Worm (Caenorhabditis elegans) whole organism, L1 larva: ENCODE measurements around the gene frpr-13.

ENCODE experiments used
- C04F5.9 ChIP-seq: sonication (generic microtip); optimal IDR thresholded peaks from 2 replicates; lab custom pipeline; 2016; ENCODE audit warnings: missing genetic modification characterization, missing compliant biosample characterization
- C34B4.2 ChIP-seq: sonication (generic microtip); optimal IDR thresholded peaks from 2 replicates; lab custom pipeline; 2017; ENCODE audit warnings: mild to moderate bottlenecking, missing genetic modification characterization, missing compliant biosample characterization
- F16B12.6 ChIP-seq: fragments of 150-350 bp; optimal IDR thresholded peaks from 2 replicates; lab custom pipeline; 2014; ENCODE audit warnings: missing biosample characterization, missing genetic modification characterization
- Y116A8C.19 ChIP-seq: sonication (generic microtip); optimal IDR thresholded peaks from 2 replicates; lab custom pipeline; 2016; ENCODE audit warnings: missing compliant biosample characterization, missing genetic modification characterization, borderline replicate concordance
- alr-1 ChIP-seq: fragments of 200-800 bp; sonication (Bioruptor generic); optimal IDR thresholded peaks from 2 replicates; lab custom pipeline; 2018; ENCODE audit warnings: borderline replicate concordance, mild to moderate bottlenecking, missing genetic modification characterization, missing compliant biosample characterization
- blmp-1 ChIP-seq: fragments of 150-350 bp; optimal IDR thresholded peaks from 2 replicates; lab custom pipeline; 2014; ENCODE audit warnings: missing biosample characterization, missing genetic modification characterization
- ceh-63 ChIP-seq: fragments of 200-800 bp; sonication (Bioruptor generic); optimal IDR thresholded peaks from 2 replicates; lab custom pipeline; 2018; ENCODE audit warnings: mild to moderate bottlenecking, missing genetic modification characterization, missing compliant biosample characterization
- ceh-8 ChIP-seq: fragments of 200-800 bp; sonication (Bioruptor generic); optimal IDR thresholded peaks from 2 replicates; lab custom pipeline; 2018; ENCODE audit warnings: mild to moderate bottlenecking, missing genetic modification characterization, moderate library complexity, missing compliant biosample characterization
- ceh-82 ChIP-seq, 3 experiments: fragments of 150-350 bp in 1 of 3; sonication (generic microtip) in 2 of 3; optimal IDR thresholded peaks; 2 replicates each; lab custom pipeline; 2014 to 2017; ENCODE audit warnings: missing biosample characterization in 3 of 3, missing genetic modification characterization in 3 of 3
- ceh-88 ChIP-seq: fragments of 200-800 bp; sonication (Bioruptor generic); IDR thresholded peaks from 2 replicates; pipeline ENCODE4 v1.3.6; 2022; ENCODE audit warnings: missing genetic modification characterization, missing compliant biosample characterization
- ceh-90 ChIP-seq: sonication (generic microtip); optimal IDR thresholded peaks from 2 replicates; lab custom pipeline; 2016; ENCODE audit warnings: missing genetic modification characterization, missing compliant biosample characterization
- dpl-1 ChIP-seq, 3 experiments: fragments of 150-350 bp in 2 of 3; sonication (generic microtip) in 1 of 3; optimal IDR thresholded peaks; 2 replicates each; lab custom pipeline; 2014 to 2017; ENCODE audit warnings: missing biosample characterization in 3 of 3, missing genetic modification characterization in 3 of 3, missing genetic modification reagents in 3 of 3
- dsc-1 ChIP-seq: sonication (generic microtip); optimal IDR thresholded peaks from 2 replicates; lab custom pipeline; 2016; ENCODE audit warnings: mild to moderate bottlenecking, missing genetic modification characterization, missing compliant biosample characterization
- efl-1 ChIP-seq, 4 experiments: fragments of 150-350 bp; optimal IDR thresholded peaks in 3 of 4; peaks in 1 of 4; 1 replicate in 1 of 4; 2 replicates in 3 of 4; lab custom pipeline; 2014; ENCODE audit warnings: missing biosample characterization in 2 of 4, missing genetic modification characterization in 2 of 4, missing genetic modification reagents in 2 of 4
- elt-3 ChIP-seq, 6 experiments: fragments of 150-350 bp in 1 of 6; sonication (generic microtip); optimal IDR thresholded peaks; 2 replicates each; lab custom pipeline; 2017 to 2018; ENCODE audit warnings: missing biosample characterization in 6 of 6, missing genetic modification characterization in 6 of 6, inconsistent platforms in 1 of 6
- fkh-4 ChIP-seq: sonication (generic microtip); optimal IDR thresholded peaks from 2 replicates; lab custom pipeline; 2016; ENCODE audit warnings: missing compliant biosample characterization, missing genetic modification characterization, borderline replicate concordance
- fos-1 ChIP-seq: fragments of 150-350 bp; optimal IDR thresholded peaks from 2 replicates; lab custom pipeline; 2014; ENCODE audit warnings: missing biosample characterization, missing genetic modification characterization
- grh-1 ChIP-seq: fragments of 200-800 bp; sonication (Bioruptor generic); IDR thresholded peaks from 2 replicates; pipeline ENCODE4 v1.3.6; 2022; ENCODE audit warnings: missing genetic modification reagents, missing genetic modification characterization, missing compliant biosample characterization
- hpl-2 ChIP-seq: fragments of 150-350 bp; optimal IDR thresholded peaks from 2 replicates; lab custom pipeline; 2014; ENCODE audit warnings: missing biosample characterization, missing genetic modification reagents, missing genetic modification characterization
- lin-13 ChIP-seq: fragments of 150-350 bp; optimal IDR thresholded peaks from 2 replicates; lab custom pipeline; 2014; ENCODE audit warnings: missing biosample characterization, missing genetic modification reagents, missing genetic modification characterization
- lin-15B ChIP-seq: fragments of 150-350 bp; sonication (generic microtip); optimal IDR thresholded peaks from 3 replicates; lab custom pipeline; 2014; ENCODE audit warnings: missing biosample characterization, missing genetic modification characterization
- lin-39 ChIP-seq: fragments of 150-350 bp; optimal IDR thresholded peaks from 2 replicates; lab custom pipeline; 2014; ENCODE audit warnings: missing biosample characterization, missing genetic modification reagents, missing genetic modification characterization
- lir-3 ChIP-seq: sonication (generic microtip); optimal IDR thresholded peaks from 2 replicates; lab custom pipeline; 2016; ENCODE audit warnings: mild to moderate bottlenecking, missing genetic modification characterization, moderate library complexity, missing compliant biosample characterization; ENCODE audit not compliant: poor library complexity
- mab-9 ChIP-seq: fragments of 200-800 bp; sonication (Bioruptor generic); IDR thresholded peaks from 2 replicates; pipeline ENCODE4 v1.3.6; 2022; ENCODE audit warnings: missing genetic modification reagents, missing genetic modification characterization, missing compliant biosample characterization
- mdl-1 ChIP-seq, 2 experiments: fragments of 150-350 bp; optimal IDR thresholded peaks; 2 replicates each; lab custom pipeline; 2014 to 2017; ENCODE audit warnings: missing biosample characterization in 2 of 2, missing genetic modification characterization in 2 of 2, inconsistent platforms in 1 of 2
- nhr-20 ChIP-seq: sonication (generic microtip); optimal IDR thresholded peaks from 2 replicates; lab custom pipeline; 2016; ENCODE audit warnings: mild to moderate bottlenecking, missing genetic modification characterization, missing compliant biosample characterization
- nhr-237 ChIP-seq: fragments of 150-350 bp; optimal IDR thresholded peaks from 2 replicates; lab custom pipeline; 2014; ENCODE audit warnings: missing biosample characterization, missing genetic modification characterization
- nhr-47 ChIP-seq: sonication (generic microtip); optimal IDR thresholded peaks from 2 replicates; lab custom pipeline; 2016; ENCODE audit warnings: mild to moderate bottlenecking, missing genetic modification characterization, moderate library complexity, missing compliant biosample characterization
- nhr-76 ChIP-seq: sonication (generic microtip); optimal IDR thresholded peaks from 2 replicates; lab custom pipeline; 2017; ENCODE audit warnings: missing biosample characterization, missing genetic modification characterization
- nhr-77 ChIP-seq: fragments of 150-350 bp; optimal IDR thresholded peaks from 2 replicates; lab custom pipeline; 2014; ENCODE audit warnings: missing biosample characterization, missing genetic modification characterization
- nhr-85 ChIP-seq: sonication (generic microtip); peaks from one replicate; lab custom pipeline; 2016; ENCODE audit warnings: missing genetic modification characterization, inconsistent platforms, missing compliant biosample characterization
- pag-3 ChIP-seq: sonication (generic microtip); optimal IDR thresholded peaks from 2 replicates; lab custom pipeline; 2017; ENCODE audit warnings: missing genetic modification characterization, mild to moderate bottlenecking, missing compliant biosample characterization, antibody characterized with exemption, borderline replicate concordance; ENCODE audit not compliant: insufficient read depth
- pax-3 ChIP-seq: fragments of 200-800 bp; sonication (Bioruptor generic); optimal IDR thresholded peaks from 2 replicates; lab custom pipeline; 2018; ENCODE audit warnings: mild to moderate bottlenecking, missing genetic modification characterization, moderate library complexity, missing compliant biosample characterization
- pqm-1 ChIP-seq: sonication (generic microtip); optimal IDR thresholded peaks from 3 replicates; lab custom pipeline; 2017; ENCODE audit warnings: missing biosample characterization, missing genetic modification characterization
- skn-1 ChIP-seq: fragments of 150-350 bp; optimal IDR thresholded peaks from 2 replicates; lab custom pipeline; 2014; ENCODE audit warnings: missing biosample characterization, missing genetic modification characterization
- snpc-4 ChIP-seq: fragments of 150-350 bp; optimal IDR thresholded peaks from 2 replicates; lab custom pipeline; 2014; ENCODE audit warnings: missing biosample characterization, missing genetic modification characterization
- snu-23 ChIP-seq: sonication (generic microtip); optimal IDR thresholded peaks from 2 replicates; lab custom pipeline; 2016; ENCODE audit warnings: missing genetic modification characterization, missing compliant biosample characterization
- sptf-1 ChIP-seq: fragments of 150-350 bp; optimal IDR thresholded peaks from 2 replicates; lab custom pipeline; 2014; ENCODE audit warnings: missing biosample characterization, missing genetic modification characterization
- sup-37 ChIP-seq: fragments of 200-800 bp; sonication (Bioruptor generic); optimal IDR thresholded peaks from 2 replicates; lab custom pipeline; 2018; ENCODE audit warnings: mild to moderate bottlenecking, missing genetic modification characterization, missing compliant biosample characterization
- tlp-1 ChIP-seq: fragments of 150-350 bp; optimal IDR thresholded peaks from 2 replicates; lab custom pipeline; 2014; ENCODE audit warnings: missing biosample characterization, missing genetic modification characterization
- unc-130 ChIP-seq: fragments of 150-350 bp; optimal IDR thresholded peaks from 2 replicates; lab custom pipeline; 2017; ENCODE audit warnings: missing biosample characterization, missing genetic modification characterization, inconsistent platforms
- unc-30 ChIP-seq: sonication (generic microtip); optimal IDR thresholded peaks from 2 replicates; lab custom pipeline; 2017; ENCODE audit warnings: missing biosample characterization, missing genetic modification characterization
- unc-62 ChIP-seq: fragments of 150-350 bp; optimal IDR thresholded peaks from 2 replicates; lab custom pipeline; 2014; ENCODE audit warnings: missing biosample characterization, missing genetic modification reagents, missing genetic modification characterization
- unc-98 ChIP-seq: fragments of 200-800 bp; sonication (Bioruptor generic); IDR thresholded peaks from 2 replicates; pipeline ENCODE4 v1.3.6; 2022; ENCODE audit warnings: missing genetic modification characterization, missing compliant biosample characterization
- vab-15 ChIP-seq: sonication (generic microtip); optimal IDR thresholded peaks from 2 replicates; lab custom pipeline; 2017; ENCODE audit warnings: missing genotype, mild to moderate bottlenecking, missing genetic modification characterization, missing compliant biosample characterization
- xbp-1 ChIP-seq: sonication (generic microtip); optimal IDR thresholded peaks from 2 replicates; lab custom pipeline; 2016; ENCODE audit warnings: missing genetic modification characterization, missing compliant biosample characterization
- zip-4 ChIP-seq: fragments of 200-800 bp; sonication (Bioruptor generic); optimal IDR thresholded peaks from 2 replicates; lab custom pipeline; 2018; ENCODE audit warnings: mild to moderate bottlenecking, missing genetic modification characterization, moderate library complexity, missing compliant biosample characterization
- ztf-11 ChIP-seq, 2 experiments: sonication (generic microtip); optimal IDR thresholded peaks; 2 replicates each; lab custom pipeline; 2016 to 2017; ENCODE audit warnings: missing genetic modification characterization in 2 of 2, missing biosample characterization in 1 of 2, missing compliant biosample characterization in 1 of 2
- ztf-4 ChIP-seq: fragments of 150-350 bp; optimal IDR thresholded peaks from 2 replicates; lab custom pipeline; 2014; ENCODE audit warnings: missing biosample characterization, missing genetic modification characterization

The frpr-13 gene

ce11 chrV:8936184-8936589, 37.3 kb downstream of the frpr-13 start, which contains the start of gene unc-23 (continued):
- TF ChIP-seq unc-130 (tag; lab: Kevin White, UChicago) (peak; percentile 86), tlp-1 (tag; lab: Kevin White, UChicago) (no peak), dpl-1 (GFP tag; optimal IDR thresholded peaks at IDR 0.05; lab: Kevin White, UChicago) (peak; percentile 44 to 52 (median 49)), unc-98 (no peak), fos-1 (peak; percentile 75), mdl-1 (tag; optimal IDR thresholded peaks at IDR 0.05; lab: Kevin White, UChicago) (peak in 1 of 2 experiments; percentile 83), lin-13 (GFP tag; lab: Kevin White, UChicago) (peak; percentile 76), sptf-1 (no peak), ceh-88 (GFP tag; lab: Robert Waterston, UW) (peak; percentile 27; the same call in 1 of the 2 replicates), nhr-47 (tag; lab: Kevin White, UChicago) (peak; percentile 76), lin-15B (no peak), efl-1 (optimal IDR thresholded peaks at IDR 0.05; lab: Kevin White, UChicago) (peak; percentile 48 to 60), efl-1 (GFP tag; optimal IDR thresholded peaks at IDR 0.05 in 1 of 2; lab: Kevin White, UChicago) (peak; percentile 45 to 94), skn-1 (peak; percentile 80), snpc-4 (peak; percentile 60), lir-3 (tag; lab: Kevin White, UChicago) (peak; percentile 7), unc-62 (no peak), Y116A8C.19 (no peak), alr-1 (no peak), ceh-82 (tag; optimal IDR thresholded peaks at IDR 0.05; lab: Kevin White, UChicago) (peak; percentile 66 to 77 (median 77)), nhr-76 (tag; lab: Kevin White, UChicago) (no peak), C34B4.2 (tag; lab: Kevin White, UChicago) (no peak), dsc-1 (no peak), lin-39 (tag; lab: Kevin White, UChicago) (peak; percentile 24), ztf-11 (tag; optimal IDR thresholded peaks at IDR 0.05; lab: Kevin White, UChicago) (no peak), elt-3 (tag; optimal IDR thresholded peaks at IDR 0.05; lab: Kevin White, UChicago) (peak in 5 of 6 experiments; percentile 81 to 95 (median 90)), xbp-1 (peak; percentile 63), pqm-1 (tag; lab: Kevin White, UChicago) (no peak), nhr-85 (tag; lab: Kevin White, UChicago) (peak; percentile 97), snu-23 (peak; percentile 97), F16B12.6 (tag; lab: Kevin White, UChicago) (no peak), sup-37 (GFP tag; lab: Kevin White, UChicago) (peak; percentile 61), blmp-1 (tag; lab: Kevin White, UChicago) (peak; percentile 95), ceh-8 (GFP tag; lab: Kevin White, UChicago) (no peak), ceh-63 (no peak), C04F5.9 (tag; lab: Kevin White, UChicago) (peak; percentile 18), nhr-77 (tag; lab: Kevin White, UChicago) (peak; percentile 87)

ce11 chrV:8936791-8937475, 38.1 kb downstream of the frpr-13 start:
- TF ChIP-seq zip-4 (no peak), nhr-47 (tag; lab: Kevin White, UChicago) (no peak), dsc-1 (no peak), pag-3 (no peak), ztf-4 (tag; lab: Kevin White, UChicago) (no peak), unc-30 (tag; lab: Kevin White, UChicago) (no peak), nhr-85 (tag; lab: Kevin White, UChicago) (no peak), sptf-1 (no peak), nhr-77 (tag; lab: Kevin White, UChicago) (no peak), mdl-1 (tag; optimal IDR thresholded peaks at IDR 0.05; lab: Kevin White, UChicago) (peak in 1 of 2 experiments; percentile 2), blmp-1 (tag; lab: Kevin White, UChicago) (peak; percentile 78), tlp-1 (tag; lab: Kevin White, UChicago) (no peak), fkh-4 (tag; lab: Kevin White, UChicago) (no peak), grh-1 (GFP tag; lab: Robert Waterston, UW) (no peak), unc-98 (no peak), mab-9 (GFP tag; lab: Robert Waterston, UW) (no peak), ceh-8 (GFP tag; lab: Kevin White, UChicago) (no peak), ceh-82 (tag; optimal IDR thresholded peaks at IDR 0.05; lab: Kevin White, UChicago) (no peak), nhr-237 (tag; lab: Kevin White, UChicago) (no peak), hpl-2 (GFP tag; lab: Kevin White, UChicago) (no peak), skn-1 (no peak), vab-15 (tag; lab: Kevin White, UChicago) (no peak), nhr-20 (tag; lab: Kevin White, UChicago) (peak; percentile 25), dpl-1 (GFP tag; optimal IDR thresholded peaks at IDR 0.05; lab: Kevin White, UChicago) (no peak), ceh-90 (no peak), pax-3 (no peak)
